Fruit fly (Drosophila melanogaster): ENCODE data around the gene tko.

DNA sequence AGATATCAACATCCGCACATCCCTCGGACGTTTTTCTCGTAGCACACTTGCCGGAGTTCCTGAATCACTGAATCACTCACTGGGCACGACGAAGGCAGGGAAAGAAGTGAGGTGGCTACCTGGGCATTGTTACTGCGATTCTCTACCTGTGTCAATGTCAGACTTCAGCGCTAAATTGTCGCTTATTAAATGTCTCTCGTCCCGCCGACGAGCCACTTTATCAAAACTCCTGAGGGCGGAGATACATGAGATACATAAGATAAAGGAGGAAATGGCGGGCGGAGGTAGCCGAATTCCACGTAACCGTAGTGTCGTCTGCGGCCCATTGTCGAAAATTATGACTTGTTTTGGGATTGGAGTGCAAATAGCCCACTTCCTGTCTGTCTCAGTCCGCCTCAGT, 21.9 kb upstream of the tko start:
- TF ChIP-seq CG8478 (optimal IDR thresholded peaks at IDR 0.05), result no peak
- no peak for TF ChIP-seq CTCF (optimal IDR thresholded peaks at IDR 0.05)

All from S2 (cell line).